Worm (Caenorhabditis elegans): Measurements from ENCODE around the gene F25F2.1.

DNA sequence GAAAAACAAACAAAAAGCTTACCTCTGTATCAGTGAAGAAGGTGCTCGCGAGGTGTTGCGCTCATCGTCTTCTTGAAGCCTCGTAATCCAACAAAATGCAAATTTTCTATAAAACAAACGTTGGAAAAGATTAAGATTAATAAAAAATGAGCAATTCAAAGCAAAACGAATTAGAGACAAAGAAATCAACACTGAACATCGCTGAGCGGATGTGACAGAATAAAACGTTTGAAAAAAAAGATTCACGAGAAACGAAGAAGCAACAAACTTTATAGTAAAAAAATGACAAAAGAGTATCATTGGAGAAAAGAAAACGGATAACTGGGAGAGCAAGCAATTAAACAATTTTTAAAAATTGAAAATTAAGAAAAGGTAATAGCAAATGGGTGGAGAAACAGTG is 9.7 kb upstream of the F25F2.1 start, which contains the start of the genes C07G2.5 and atf-7:
- TF ChIP-seq him-1 (tag; optimal IDR thresholded peaks at IDR 0.05) (no peak), W03F9.2 (tag; optimal IDR thresholded peaks at IDR 0.05) (no peak)

Data from whole organism, L4/young adult.